Worm (Caenorhabditis elegans) whole organism, L4 larva: ENCODE data around the gene F56D2.3.
A peak's percentile ranks its signal among the peaks of the same experiment; 100 is the strongest.

Experiments used
- T26A8.4 ChIP-seq: fragments of 200-800 bp; sonication (Bioruptor generic); IDR thresholded peaks from 2 replicates; pipeline ENCODE4 v1.3.6; 2022; ENCODE audit warnings: missing genetic modification characterization, missing compliant biosample characterization
- Y105C5A.15 ChIP-seq: fragments of 200-800 bp; sonication (Bioruptor generic); IDR thresholded peaks from 2 replicates; pipeline ENCODE4 v1.3.6; 2022; ENCODE audit warnings: missing genetic modification characterization, missing compliant biosample characterization
- Y5F2A.4 ChIP-seq: fragments of 200-800 bp; sonication (Bioruptor generic); optimal IDR thresholded peaks from 2 replicates; lab custom pipeline; 2018; ENCODE audit warnings: mild to moderate bottlenecking, missing genetic modification characterization, missing compliant biosample characterization
- ZK337.2 ChIP-seq: fragments of 200-800 bp; sonication (Bioruptor generic); IDR thresholded peaks from 2 replicates; pipeline ENCODE4 v1.3.6; 2022; ENCODE audit warnings: missing genetic modification reagents, missing genetic modification characterization, missing compliant biosample characterization
- ZK546.5 ChIP-seq, 2 experiments: sonication (generic microtip); optimal IDR thresholded peaks; 2 replicates each; lab custom pipeline; 2017; ENCODE audit warnings: missing biosample characterization in 2 of 2, missing genetic modification characterization in 2 of 2
- arid-1 ChIP-seq: fragments of 200-800 bp; sonication (Bioruptor generic); conservative IDR thresholded peaks from 2 replicates; pipeline ENCODE4 v1.3.6; 2022; ENCODE audit warnings: missing genetic modification reagents, missing genetic modification characterization, missing compliant biosample characterization
- ceh-32 ChIP-seq: sonication (generic microtip); optimal IDR thresholded peaks from 2 replicates; lab custom pipeline; 2016; ENCODE audit warnings: mild to moderate bottlenecking, missing genetic modification characterization, missing compliant biosample characterization; ENCODE audit not compliant: poor library complexity
- ctbp-1 ChIP-seq: fragments of 200-800 bp; sonication (Bioruptor generic); IDR thresholded peaks from 2 replicates; pipeline ENCODE4 v1.3.6; 2022; ENCODE audit warnings: missing genetic modification reagents, missing genetic modification characterization, missing compliant biosample characterization
- daf-16 ChIP-seq, 3 experiments: sonication (generic microtip); optimal IDR thresholded peaks; 2 replicates each; lab custom pipeline; 2016 to 2017; ENCODE audit warnings: missing genetic modification characterization in 3 of 3, missing genetic modification reagents in 3 of 3, mild to moderate bottlenecking in 2 of 3, missing compliant biosample characterization in 2 of 3, missing biosample characterization in 1 of 3, moderate library complexity in 1 of 3
- daf-8 ChIP-seq: fragments of 200-800 bp; sonication (Bioruptor generic); IDR thresholded peaks from 2 replicates; pipeline ENCODE4 v1.3.6; 2022; ENCODE audit warnings: missing genetic modification characterization, missing compliant biosample characterization
- dmd-8 ChIP-seq: fragments of 200-800 bp; sonication (Bioruptor generic); IDR thresholded peaks from 2 replicates; pipeline ENCODE4 v1.3.6; 2022; ENCODE audit warnings: missing genetic modification characterization, missing compliant biosample characterization
- dpl-1 ChIP-seq: fragments of 150-350 bp; optimal IDR thresholded peaks from 2 replicates; lab custom pipeline; 2014; ENCODE audit warnings: missing biosample characterization, missing genetic modification reagents, missing genetic modification characterization
- gei-8 ChIP-seq: fragments of 200-800 bp; sonication (Bioruptor generic); optimal IDR thresholded peaks from 2 replicates; lab custom pipeline; 2018; ENCODE audit warnings: mild to moderate bottlenecking, missing genetic modification characterization, missing compliant biosample characterization
- hif-1 ChIP-seq, 2 experiments: sonication (generic microtip); optimal IDR thresholded peaks; 2 replicates each; lab custom pipeline; 2016 to 2017; ENCODE audit warnings: missing compliant biosample characterization in 2 of 2, missing genetic modification characterization in 2 of 2, missing genetic modification reagents in 2 of 2, missing genotype in 2 of 2, mild to moderate bottlenecking in 1 of 2
- hlh-11 ChIP-seq: fragments of 200-800 bp; sonication (Bioruptor generic); optimal IDR thresholded peaks from 2 replicates; lab custom pipeline; 2018; ENCODE audit warnings: mild to moderate bottlenecking, missing genetic modification characterization, missing compliant biosample characterization
- hlh-30 ChIP-seq: sonication (generic microtip); optimal IDR thresholded peaks from 2 replicates; lab custom pipeline; 2017; ENCODE audit warnings: antibody characterized with exemption, mild to moderate bottlenecking, missing genetic modification characterization, missing compliant biosample characterization; ENCODE audit not compliant: insufficient read depth
- hmg-1.1 ChIP-seq: fragments of 200-800 bp; sonication (Bioruptor generic); IDR thresholded peaks from 2 replicates; pipeline ENCODE4 v1.3.6; 2022; ENCODE audit warnings: missing genetic modification reagents, missing genetic modification characterization, missing compliant biosample characterization
- lin-13 ChIP-seq: fragments of 150-350 bp; optimal IDR thresholded peaks from 2 replicates; lab custom pipeline; 2014; ENCODE audit warnings: missing biosample characterization, missing genetic modification reagents, missing genetic modification characterization
- lsy-2 ChIP-seq, 2 experiments: fragments of 150-350 bp in 1 of 2; sonication (generic microtip) in 1 of 2; optimal IDR thresholded peaks; 2 replicates each; lab custom pipeline; 2014 to 2017; ENCODE audit warnings: missing biosample characterization in 2 of 2, missing genetic modification characterization in 2 of 2
- mep-1 ChIP-seq: fragments of 150-350 bp; sonication (generic microtip); optimal IDR thresholded peaks from 3 replicates; lab custom pipeline; 2014; ENCODE audit warnings: missing biosample characterization, missing genetic modification characterization
- mxl-2 ChIP-seq: fragments of 200-800 bp; sonication (Bioruptor generic); conservative IDR thresholded peaks from 2 replicates; pipeline ENCODE4 v1.3.6; 2022; ENCODE audit warnings: missing genetic modification reagents, missing genetic modification characterization, missing compliant biosample characterization
- nhr-111 ChIP-seq: fragments of 200-800 bp; sonication (Bioruptor generic); optimal IDR thresholded peaks from 2 replicates; lab custom pipeline; 2018; ENCODE audit warnings: mild to moderate bottlenecking, missing genetic modification characterization, missing compliant biosample characterization
- nhr-28 ChIP-seq: fragments of 150-350 bp; optimal IDR thresholded peaks from 2 replicates; lab custom pipeline; 2014; ENCODE audit warnings: missing biosample characterization, missing genetic modification characterization
- nhr-48 ChIP-seq: sonication (generic microtip); optimal IDR thresholded peaks from 2 replicates; lab custom pipeline; 2016; ENCODE audit warnings: mild to moderate bottlenecking, missing genetic modification characterization, missing compliant biosample characterization
- nhr-77 ChIP-seq: fragments of 150-350 bp; optimal IDR thresholded peaks from 2 replicates; lab custom pipeline; 2014; ENCODE audit warnings: missing biosample characterization, missing genetic modification characterization
- pqm-1 ChIP-seq: sonication (generic microtip); optimal IDR thresholded peaks from 2 replicates; lab custom pipeline; 2017; ENCODE audit warnings: missing biosample characterization, missing genetic modification characterization
- rbr-2 ChIP-seq: sonication (generic microtip); optimal IDR thresholded peaks from 2 replicates; lab custom pipeline; 2016; ENCODE audit warnings: missing genotype, missing genetic modification characterization, missing compliant biosample characterization
- sdz-12 ChIP-seq: fragments of 200-800 bp; sonication (Bioruptor generic); optimal IDR thresholded peaks from 2 replicates; lab custom pipeline; 2018; ENCODE audit warnings: mild to moderate bottlenecking, missing genetic modification characterization, missing compliant biosample characterization
- snpc-4 ChIP-seq: fragments of 150-350 bp; optimal IDR thresholded peaks from 2 replicates; lab custom pipeline; 2014; ENCODE audit warnings: missing biosample characterization, missing genetic modification characterization
- spr-1 ChIP-seq: sonication (generic microtip); optimal IDR thresholded peaks from 2 replicates; lab custom pipeline; 2016; ENCODE audit warnings: mild to moderate bottlenecking, missing genetic modification characterization, missing compliant biosample characterization
- spr-3 ChIP-seq: fragments of 200-800 bp; sonication (Bioruptor generic); optimal IDR thresholded peaks from 2 replicates; lab custom pipeline; 2018; ENCODE audit warnings: mild to moderate bottlenecking, missing genetic modification characterization, missing compliant biosample characterization
- tra-1 ChIP-seq: fragments of 200-800 bp; sonication (Bioruptor generic); IDR thresholded peaks from 2 replicates; pipeline ENCODE4 v1.3.6; 2022; ENCODE audit warnings: missing genetic modification reagents, missing genetic modification characterization, missing compliant biosample characterization
- unc-62 ChIP-seq, 3 experiments: fragments of 150-350 bp in 1 of 3; sonication (generic microtip); optimal IDR thresholded peaks in 2 of 3; peaks in 1 of 3; 1 replicate in 1 of 3; 2 replicates in 2 of 3; lab custom pipeline; 2014 to 2017; ENCODE audit warnings: missing biosample characterization in 3 of 3, missing genetic modification characterization in 3 of 3, missing genetic modification reagents in 3 of 3, missing genotype in 1 of 3
- zag-1 ChIP-seq: fragments of 150-350 bp; optimal IDR thresholded peaks from 2 replicates; lab custom pipeline; 2014; ENCODE audit warnings: missing biosample characterization, missing genetic modification characterization
- zfp-2 ChIP-seq: sonication (generic microtip); optimal IDR thresholded peaks from 2 replicates; lab custom pipeline; 2016; ENCODE audit warnings: mild to moderate bottlenecking, missing genetic modification characterization, missing compliant biosample characterization
- ztf-7 ChIP-seq: fragments of 150-350 bp; optimal IDR thresholded peaks from 2 replicates; lab custom pipeline; 2014; ENCODE audit warnings: missing biosample characterization, missing genetic modification characterization

Gene F56D2.3

DNA sequence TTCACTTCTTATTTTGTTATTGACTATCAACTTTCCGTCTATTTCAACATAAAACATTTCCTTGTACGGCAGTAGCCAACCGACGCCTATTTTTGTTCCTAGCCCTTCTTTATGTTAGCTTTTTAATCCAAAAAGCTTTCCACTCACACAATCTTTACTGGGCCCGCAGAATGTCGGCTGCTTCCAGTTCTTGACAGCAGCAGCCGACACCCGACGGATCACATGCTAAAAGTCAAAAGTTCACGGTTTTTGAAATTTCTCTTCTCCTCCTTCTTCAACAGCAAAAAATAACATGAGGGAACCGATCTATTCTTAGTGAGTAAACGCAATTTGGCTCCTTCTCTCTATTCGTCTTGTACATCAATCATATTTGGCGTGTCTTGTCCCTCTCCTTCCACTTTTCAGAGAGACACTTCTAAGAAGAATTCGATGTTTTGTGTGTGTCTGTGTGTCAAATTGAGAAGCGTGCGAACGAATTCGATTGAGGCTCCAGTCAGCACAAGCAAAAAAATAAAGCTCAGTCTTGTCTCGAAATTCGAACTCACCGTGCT, 47.8 kb downstream of the F56D2.3 start (continued):
- TF ChIP-seq dpl-1 (no peak), snpc-4 (tag; lab: Kevin White, UChicago) (peak; percentile 30), dmd-8 (GFP tag; lab: Robert Waterston, UW) (no peak), tra-1 (GFP tag; lab: Robert Waterston, UW) (no peak), hif-1 (tag; optimal IDR thresholded peaks at IDR 0.05; lab: Kevin White, UChicago) (peak in 1 of 2 experiments; percentile 12), spr-1 (tag; lab: Kevin White, UChicago) (no peak), daf-8 (GFP tag; lab: Robert Waterston, UW) (no peak), ZK337.2 (no peak), Y105C5A.15 (no peak), lin-13 (GFP tag; lab: Kevin White, UChicago) (no peak), ZK546.5 (tag; optimal IDR thresholded peaks at IDR 0.05; lab: Kevin White, UChicago) (no peak), hlh-30 (tag; lab: Kevin White, UChicago) (peak; percentile 34), gei-8 (GFP tag; lab: Kevin White, UChicago) (no peak), mep-1 (peak; percentile 3), nhr-48 (tag; lab: Kevin White, UChicago) (no peak), zfp-2 (tag; lab: Kevin White, UChicago) (no peak), Y5F2A.4 (no peak), arid-1 (GFP tag; lab: Robert Waterston, UW) (no peak), mxl-2 (GFP tag; lab: Robert Waterston, UW) (no peak), sdz-12 (GFP tag; lab: Kevin White, UChicago) (no peak)

DNA sequence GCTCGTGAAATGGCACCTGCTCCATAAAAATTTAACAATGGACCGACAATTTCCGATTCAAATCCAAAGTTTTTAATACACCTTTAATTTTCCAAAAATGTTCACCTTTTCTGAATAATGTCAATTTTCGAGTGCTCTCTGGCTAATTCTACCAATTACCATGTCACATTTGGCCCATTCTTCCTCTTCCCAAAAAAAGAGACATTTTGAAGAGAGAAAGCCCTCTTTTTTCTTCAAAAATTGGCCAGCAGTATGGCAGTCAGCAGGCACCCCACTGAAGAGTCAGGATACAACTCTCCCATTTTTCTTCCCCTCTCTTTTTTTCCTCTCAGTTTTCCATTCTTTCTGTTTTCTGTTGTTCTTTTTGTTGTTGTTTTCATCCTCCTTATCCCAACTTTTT, 49.8 kb downstream of the F56D2.3 start:
- peak; percentile 11 for TF ChIP-seq hlh-30 (tag; lab: Kevin White, UChicago)
- no peak for TF ChIP-seq Y105C5A.15
- peak in 1 of 2 experiments; percentile 9 for TF ChIP-seq daf-16 (GFP tag; optimal IDR thresholded peaks at IDR 0.05; lab: Kevin White, UChicago)
- no peak for TF ChIP-seq daf-16 (tag; optimal IDR thresholded peaks at IDR 0.05; lab: Kevin White, UChicago)
- no peak for TF ChIP-seq ztf-7
- TF ChIP-seq ceh-32: no peak
- no peak for TF ChIP-seq spr-3 (GFP tag; lab: Kevin White, UChicago)
- peak; percentile 5 for TF ChIP-seq rbr-2 (tag; lab: Kevin White, UChicago)
- TF ChIP-seq dmd-8 (GFP tag; lab: Robert Waterston, UW): no peak
- TF ChIP-seq unc-62 (GFP tag; optimal IDR thresholded peaks at IDR 0.05 in 1 of 2; lab: Kevin White, UChicago): peak in 1 of 2 experiments; percentile 94
- TF ChIP-seq unc-62 (tag; optimal IDR thresholded peaks at IDR 0.05; lab: Kevin White, UChicago): no peak
- TF ChIP-seq hlh-11 (tag; lab: Kevin White, UChicago): no peak
- TF ChIP-seq nhr-111 (GFP tag; lab: Kevin White, UChicago): no peak
- peak in 1 of 2 experiments; percentile 10 for TF ChIP-seq lsy-2 (tag; optimal IDR thresholded peaks at IDR 0.05; lab: Kevin White, UChicago)
- no peak for TF ChIP-seq arid-1 (GFP tag; lab: Robert Waterston, UW)
- no peak for TF ChIP-seq nhr-28 (tag; lab: Kevin White, UChicago)
- no peak for TF ChIP-seq nhr-77 (tag; lab: Kevin White, UChicago)
- TF ChIP-seq hmg-1.1: peak; percentile 39; the same call in 1 of the 2 replicates
- no peak for TF ChIP-seq T26A8.4
- TF ChIP-seq, all 104 proteins: peak for 6

DNA sequence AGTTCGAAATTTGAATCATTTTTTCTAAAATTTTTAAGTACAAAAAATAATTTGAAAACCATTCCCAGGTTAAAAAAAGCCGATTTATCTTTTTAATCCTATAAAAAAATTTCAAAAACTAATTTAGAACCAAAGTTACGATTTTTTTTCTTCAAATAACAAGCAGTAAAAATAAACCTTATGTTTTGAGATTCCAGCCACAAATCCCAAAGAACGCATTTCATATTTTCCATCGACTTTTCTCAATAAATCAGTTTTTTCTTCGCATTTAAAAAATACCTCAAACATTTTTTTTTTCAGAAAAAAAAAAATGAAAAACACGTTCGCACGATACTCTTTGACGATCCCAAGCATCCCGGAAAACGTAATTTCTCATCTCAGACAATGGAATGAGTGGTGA, 50.4 kb downstream of the F56D2.3 start, which contains the start of gene ckk-1:
ckk-1 (plus strand) TSS at position 301 of the 400 bp plus-strand sequence.
- TF ChIP-seq pqm-1 (no peak), ctbp-1 (GFP tag; lab: Robert Waterston, UW) (no peak), T26A8.4 (no peak), zag-1 (no peak)
